Fruit fly (Drosophila melanogaster) whole organism, embryonic: ENCODE measurements around the gene CG15337.

Source experiments
- BtbVII ChIP-seq: fragments of 200-800 bp; sonication (Bioruptor generic); optimal IDR thresholded peaks from 3 replicates; lab custom pipeline; 2017; ENCODE audit warnings: missing biosample characterization, mild to moderate bottlenecking, missing genetic modification characterization
- CG10267 ChIP-seq: fragments of 200-800 bp; sonication (Bioruptor generic); optimal IDR thresholded peaks from 2 replicates; lab custom pipeline; 2018; ENCODE audit warnings: missing biosample characterization, mild to moderate bottlenecking, missing genetic modification characterization, moderate library complexity
- CG11456 ChIP-seq: fragments of 200-800 bp; sonication (Bioruptor generic); IDR thresholded peaks from 3 replicates; pipeline ENCODE4 v1.3.6; 2022; ENCODE audit warnings: missing biosample characterization, missing genetic modification characterization
- CG11723 ChIP-seq: fragments of 200-800 bp; sonication (Bioruptor generic); optimal IDR thresholded peaks from 2 replicates; lab custom pipeline; 2017; ENCODE audit warnings: missing biosample characterization, mild to moderate bottlenecking, missing genetic modification characterization
- CG12391 ChIP-seq: fragments of 200-800 bp; sonication (Bioruptor generic); optimal IDR thresholded peaks from 3 replicates; lab custom pipeline; 2018; ENCODE audit warnings: missing biosample characterization, mild to moderate bottlenecking, missing genetic modification characterization, moderate library complexity
- CG14860 ChIP-seq: fragments of 200-800 bp; sonication (Bioruptor generic); IDR thresholded peaks from 3 replicates; pipeline ENCODE4 v1.3.6; 2022; ENCODE audit warnings: missing biosample characterization, missing genetic modification characterization; ENCODE audit not compliant: partially characterized antibody
- CG15514 ChIP-seq: fragments of 200-800 bp; sonication (Bioruptor generic); optimal IDR thresholded peaks from 3 replicates; lab custom pipeline; 2017; ENCODE audit warnings: missing biosample characterization, missing genetic modification characterization, mild to moderate bottlenecking, moderate library complexity, missing genetic modification reagents
- CG16863 ChIP-seq: fragments of 200-800 bp; sonication (Bioruptor generic); optimal IDR thresholded peaks from 3 replicates; lab custom pipeline; 2016; ENCODE audit warnings: missing biosample characterization, missing genetic modification characterization
- CG17186 ChIP-seq: fragments of 200-800 bp; sonication (Bioruptor generic); optimal IDR thresholded peaks from 3 replicates; lab custom pipeline; 2017; ENCODE audit warnings: missing biosample characterization, missing genetic modification reagents, missing genetic modification characterization
- CG17361 ChIP-seq: fragments of 200-800 bp; sonication (Bioruptor generic); IDR thresholded peaks from 3 replicates; pipeline ENCODE4 v1.3.6; 2022; ENCODE audit warnings: missing biosample characterization, missing genetic modification characterization
- CG18262 ChIP-seq: fragments of 200-800 bp; optimal IDR thresholded peaks from 3 replicates; lab custom pipeline; 2019; ENCODE audit warnings: missing biosample characterization, mild to moderate bottlenecking, missing genetic modification characterization, moderate library complexity
- CG18476 ChIP-seq: fragments of 200-800 bp; sonication (Bioruptor generic); optimal IDR thresholded peaks from 2 replicates; lab custom pipeline; 2016; ENCODE audit warnings: missing biosample characterization, mild to moderate bottlenecking, missing genetic modification characterization
- CG2120 ChIP-seq: fragments of 200-800 bp; sonication (Bioruptor generic); optimal IDR thresholded peaks from 3 replicates; lab custom pipeline; 2016; ENCODE audit warnings: missing biosample characterization, missing genetic modification characterization
- CG2678 ChIP-seq: fragments of 200-800 bp; sonication (Bioruptor generic); optimal IDR thresholded peaks from 3 replicates; lab custom pipeline; 2019; ENCODE audit warnings: missing biosample characterization, mild to moderate bottlenecking, missing genetic modification characterization, moderate library complexity
- CG33557 ChIP-seq: fragments of 200-800 bp; sonication (Bioruptor generic); optimal IDR thresholded peaks from 2 replicates; lab custom pipeline; 2019; ENCODE audit warnings: missing biosample characterization, mild to moderate bottlenecking, missing genetic modification characterization, moderate library complexity
- CG4282 ChIP-seq: fragments of 200-800 bp; sonication (Bioruptor generic); optimal IDR thresholded peaks from 2 replicates; lab custom pipeline; 2016; ENCODE audit warnings: missing biosample characterization, missing genetic modification characterization
- CG4617 ChIP-seq: fragments of 200-800 bp; sonication (Bioruptor generic); optimal IDR thresholded peaks from 3 replicates; lab custom pipeline; 2016; ENCODE audit warnings: missing biosample characterization, missing genetic modification characterization, borderline replicate concordance
- CG4820 ChIP-seq: fragments of 200-800 bp; sonication (Bioruptor generic); optimal IDR thresholded peaks from 3 replicates; lab custom pipeline; 2016; ENCODE audit warnings: missing biosample characterization, missing genetic modification characterization
- CG8281 ChIP-seq: fragments of 200-800 bp; sonication (Bioruptor generic); optimal IDR thresholded peaks from 2 replicates; lab custom pipeline; 2018; ENCODE audit warnings: missing biosample characterization, mild to moderate bottlenecking, missing genetic modification characterization, moderate library complexity
- CG8388 ChIP-seq: fragments of 200-800 bp; sonication (Bioruptor generic); optimal IDR thresholded peaks from 2 replicates; lab custom pipeline; 2019; ENCODE audit warnings: missing biosample characterization, mild to moderate bottlenecking, missing genetic modification characterization, moderate library complexity
- CG8924 ChIP-seq: fragments of 200-800 bp; optimal IDR thresholded peaks from 3 replicates; lab custom pipeline; 2019; ENCODE audit warnings: missing biosample characterization, mild to moderate bottlenecking, missing genetic modification characterization, moderate library complexity
- CG9932 ChIP-seq: fragments of 200-800 bp; sonication (Bioruptor generic); IDR thresholded peaks from 2 replicates; pipeline ENCODE4 v1.3.6; 2022; ENCODE audit warnings: missing biosample characterization, missing genetic modification characterization
- Drgx ChIP-seq: fragments of 200-800 bp; sonication (Bioruptor generic); IDR thresholded peaks from 2 replicates; pipeline ENCODE4 v1.3.6; 2022; ENCODE audit warnings: missing biosample characterization, missing genetic modification characterization
- HLH4C ChIP-seq: fragments of 200-800 bp; sonication (Bioruptor generic); IDR thresholded peaks from 3 replicates; pipeline ENCODE4 v1.3.6; 2022; ENCODE audit warnings: missing biosample characterization, missing genetic modification characterization; ENCODE audit not compliant: partially characterized antibody
- Med ChIP-seq: fragments of 200-800 bp; sonication (Bioruptor generic); peaks from one replicate; lab custom pipeline; 2016; ENCODE audit warnings: missing biosample characterization, missing genetic modification characterization, mild to moderate bottlenecking, inconsistent platforms, moderate library complexity
- Mrtf ChIP-seq: fragments of 200-800 bp; sonication (Bioruptor generic); IDR thresholded peaks from 3 replicates; pipeline ENCODE4 v1.3.6; 2022; ENCODE audit warnings: missing biosample characterization, missing genetic modification characterization
- Myb ChIP-seq: fragments of 200-800 bp; sonication (Bioruptor generic); optimal IDR thresholded peaks from 2 replicates; lab custom pipeline; 2016; ENCODE audit warnings: missing biosample characterization, missing genetic modification characterization
- NC2β ChIP-seq: fragments of 200-800 bp; sonication (Bioruptor generic); optimal IDR thresholded peaks from 2 replicates; lab custom pipeline; 2016; ENCODE audit warnings: missing biosample characterization, missing genetic modification characterization
- NFAT ChIP-seq: fragments of 200-800 bp; sonication (Bioruptor generic); IDR thresholded peaks from 2 replicates; pipeline ENCODE4 v1.3.6; 2022; ENCODE audit warnings: missing biosample characterization, missing genetic modification characterization
- YL-1 ChIP-seq: fragments of 200-800 bp; sonication (Bioruptor generic); optimal IDR thresholded peaks from 3 replicates; lab custom pipeline; 2017; ENCODE audit warnings: missing biosample characterization, mild to moderate bottlenecking, missing genetic modification characterization
- az2 ChIP-seq: fragments of 200-800 bp; sonication (Bioruptor generic); optimal IDR thresholded peaks from 3 replicates; lab custom pipeline; 2016; ENCODE audit warnings: missing biosample characterization, missing genetic modification characterization
- bbx ChIP-seq: fragments of 200-800 bp; sonication (Bioruptor generic); IDR thresholded peaks from 2 replicates; pipeline ENCODE4 v1.3.6; 2022; ENCODE audit warnings: missing biosample characterization, missing genetic modification characterization; ENCODE audit not compliant: partially characterized antibody
- crc ChIP-seq: fragments of 200-800 bp; sonication (Bioruptor generic); optimal IDR thresholded peaks from 2 replicates; lab custom pipeline; 2016; ENCODE audit warnings: missing biosample characterization, missing genetic modification characterization
- dm ChIP-seq: fragments of 200-800 bp; sonication (Bioruptor generic); optimal IDR thresholded peaks from 3 replicates; lab custom pipeline; 2016; ENCODE audit warnings: missing biosample characterization, missing genetic modification characterization
- fd96Cb ChIP-seq: fragments of 200-800 bp; sonication (Bioruptor generic); optimal IDR thresholded peaks from 2 replicates; lab custom pipeline; 2018; ENCODE audit warnings: missing biosample characterization, mild to moderate bottlenecking, missing genetic modification characterization, moderate library complexity
- hbn ChIP-seq: fragments of 200-800 bp; sonication (Bioruptor generic); IDR thresholded peaks from 2 replicates; pipeline ENCODE4 v1.3.6; 2022; ENCODE audit warnings: missing biosample characterization, missing genetic modification characterization; ENCODE audit not compliant: partially characterized antibody
- luna ChIP-seq: fragments of 200-800 bp; sonication (Bioruptor generic); optimal IDR thresholded peaks from 2 replicates; lab custom pipeline; 2016; ENCODE audit warnings: missing biosample characterization, missing genetic modification characterization
- oc ChIP-seq: fragments of 200-800 bp; sonication (Bioruptor generic); optimal IDR thresholded peaks from 2 replicates; lab custom pipeline; 2018; ENCODE audit warnings: missing biosample characterization, mild to moderate bottlenecking, missing genetic modification characterization, moderate library complexity
- pb ChIP-seq: fragments of 200-800 bp; sonication (Bioruptor generic); optimal IDR thresholded peaks from 3 replicates; lab custom pipeline; 2016; ENCODE audit warnings: missing biosample characterization, missing genetic modification characterization
- prd ChIP-seq, 3 experiments: fragments of >200 bp in 2 of 3; fragments of 200-800 bp in 1 of 3; sonication (Bioruptor generic) in 1 of 3; optimal IDR thresholded peaks in 2 of 3; IDR thresholded peaks in 1 of 3; 2 replicates in 2 of 3; 3 replicates in 1 of 3; pipeline versions ENCODE4 v1.3.6 to Lab custom; 2017 to 2022; ENCODE audit warnings: missing biosample characterization in 1 of 3, missing genetic modification characterization in 1 of 3
- pros ChIP-seq: fragments of 200-800 bp; sonication (Bioruptor generic); optimal IDR thresholded peaks from 3 replicates; lab custom pipeline; 2019; ENCODE audit warnings: missing biosample characterization, mild to moderate bottlenecking, missing genetic modification characterization, moderate library complexity
- psq ChIP-seq: fragments of 200-800 bp; sonication (Bioruptor generic); optimal IDR thresholded peaks from 2 replicates; lab custom pipeline; 2017; ENCODE audit warnings: missing biosample characterization, missing genetic modification characterization
- ranshi ChIP-seq: fragments of 200-800 bp; sonication (Bioruptor generic); IDR thresholded peaks from 2 replicates; pipeline ENCODE4 v1.3.6; 2022; ENCODE audit warnings: missing biosample characterization, missing genetic modification characterization
- rib ChIP-seq: fragments of 200-800 bp; sonication (Bioruptor generic); IDR thresholded peaks from 2 replicates; pipeline ENCODE4 v1.3.6; 2022; ENCODE audit warnings: missing biosample characterization, missing genetic modification characterization
- sens-2 ChIP-seq: fragments of 200-800 bp; sonication (Bioruptor generic); IDR thresholded peaks from 2 replicates; pipeline ENCODE4 v1.3.6; 2022; ENCODE audit warnings: missing biosample characterization, missing genetic modification characterization
- seq ChIP-seq: fragments of 200-800 bp; sonication (Bioruptor generic); IDR thresholded peaks from 2 replicates; pipeline ENCODE4 v1.3.6; 2022; ENCODE audit warnings: missing biosample characterization, missing genetic modification characterization
- tll ChIP-seq, 2 experiments: fragments of 200-800 bp in 1 of 2; fragments of >200 bp in 1 of 2; sonication (Bioruptor generic) in 1 of 2; optimal IDR thresholded peaks; 2 replicates each; lab custom pipeline; 2017 to 2019; ENCODE audit warnings: missing biosample characterization in 2 of 2, missing genetic modification characterization in 2 of 2, mild to moderate bottlenecking in 1 of 2, moderate library complexity in 1 of 2
- wek ChIP-seq: fragments of 200-800 bp; sonication (Bioruptor generic); optimal IDR thresholded peaks from 3 replicates; lab custom pipeline; 2018; ENCODE audit warnings: missing biosample characterization, mild to moderate bottlenecking, missing genetic modification characterization, moderate library complexity
- zen2 ChIP-seq: fragments of 200-800 bp; sonication (Bioruptor generic); IDR thresholded peaks from 3 replicates; pipeline ENCODE4 v1.3.6; 2022; ENCODE audit warnings: missing biosample characterization, missing genetic modification characterization; ENCODE audit not compliant: partially characterized antibody

The CG15337 gene

DNA sequence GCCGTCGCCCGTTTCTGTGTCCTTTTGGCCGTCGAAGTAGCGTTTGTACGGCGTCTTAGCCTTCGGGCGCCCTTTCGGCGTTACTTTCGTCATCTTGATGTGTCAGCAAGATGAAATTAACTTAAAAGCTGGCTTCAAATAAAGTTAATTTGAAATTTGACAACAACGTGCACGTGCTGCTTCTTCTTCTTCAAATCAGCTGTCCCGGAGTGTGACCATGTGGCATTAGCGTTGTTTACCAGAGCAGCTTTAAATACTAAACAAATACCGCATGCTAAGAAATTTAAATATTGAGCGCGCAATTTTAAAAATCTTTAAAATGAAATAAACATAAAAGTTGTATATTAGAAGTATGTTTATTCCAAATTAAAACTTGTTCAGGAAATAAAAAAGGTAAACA is 38.9 kb upstream of the CG15337 start, which contains the start of gene CG2260 (continued):
- no peak for TF ChIP-seq zen2 (GFP tag; lab: Robert Waterston, UW)
- peak; percentile 75 for TF ChIP-seq CG15514 (GFP tag; lab: Kevin White, UChicago)
- TF ChIP-seq Myb = peak; percentile 19
- no peak for TF ChIP-seq CG11723
- TF ChIP-seq CG8924 (tag; lab: Kevin White, UChicago) = no peak
- peak; percentile 82 for TF ChIP-seq dm (GFP tag; lab: Kevin White, UChicago)
- no peak for TF ChIP-seq Mrtf (GFP tag; lab: Robert Waterston, UW)
- peak; percentile 20; the same call in 1 of the 2 replicates for TF ChIP-seq hbn (GFP tag; lab: Robert Waterston, UW)
- no peak for TF ChIP-seq CG2120
- no peak for TF ChIP-seq NC2β (GFP tag; lab: Kevin White, UChicago)
- TF ChIP-seq bbx (GFP tag; lab: Robert Waterston, UW) = no peak
- TF ChIP-seq CG9932 (GFP tag; lab: Robert Waterston, UW) = no peak
- no peak for TF ChIP-seq luna (GFP tag; lab: Kevin White, UChicago)
- TF ChIP-seq prd (optimal IDR thresholded peaks at IDR 0.05; lab: Kevin White, UChicago) = no peak
- TF ChIP-seq prd (GFP tag; IDR thresholded peaks at IDR 0.05; lab: Robert Waterston, UW) = no peak
- peak; percentile 6 for TF ChIP-seq YL-1 (GFP tag; lab: Kevin White, UChicago)
- no peak for TF ChIP-seq sens-2 (GFP tag; lab: Robert Waterston, UW)
- TF ChIP-seq oc (tag; lab: Kevin White, UChicago) = no peak
- no peak for TF ChIP-seq CG4282 (GFP tag; lab: Kevin White, UChicago)
- no peak for TF ChIP-seq CG11456 (GFP tag; lab: Robert Waterston, UW)
- TF ChIP-seq wek = no peak
- no peak for TF ChIP-seq BtbVII (GFP tag; lab: Kevin White, UChicago)
- no peak for TF ChIP-seq HLH4C (GFP tag; lab: Robert Waterston, UW)
- TF ChIP-seq CG8281 (tag; lab: Kevin White, UChicago) = no peak
- no peak for TF ChIP-seq seq (GFP tag; lab: Robert Waterston, UW)
- no peak for TF ChIP-seq psq (GFP tag; lab: Kevin White, UChicago)
- TF ChIP-seq pb (GFP tag; lab: Kevin White, UChicago) = no peak
- TF ChIP-seq CG12391 (tag; lab: Kevin White, UChicago) = no peak
- TF ChIP-seq, all 482 proteins: peak for 31

- TF ChIP-seq CG17186 (GFP tag; lab: Kevin White, UChicago) (no peak), CG18476 (GFP tag; lab: Kevin White, UChicago) (no peak), CG10267 (tag; lab: Kevin White, UChicago) (peak; percentile 21), Med (GFP tag; lab: Kevin White, UChicago) (peak; percentile 29), CG8388 (GFP tag; lab: Kevin White, UChicago) (peak; percentile 21), rib (GFP tag; lab: Robert Waterston, UW) (no peak), ranshi (GFP tag; lab: Robert Waterston, UW) (no peak), NFAT (GFP tag; lab: Robert Waterston, UW) (no peak), CG33557 (GFP tag; lab: Kevin White, UChicago) (peak; percentile 2), CG14860 (no peak), CG16863 (GFP tag; lab: Kevin White, UChicago) (peak; percentile 5), CG17361 (GFP tag; lab: Robert Waterston, UW) (0 out of 3 replicates have a peak, but pooled peaks have one; percentile 29), Drgx (peak; percentile 70), BtbVII (GFP tag; lab: Kevin White, UChicago) (no peak), CG4820 (GFP tag; lab: Kevin White, UChicago) (peak; percentile 10), CG18262 (tag; lab: Kevin White, UChicago) (peak; percentile 56), az2 (GFP tag; lab: Kevin White, UChicago) (peak; percentile 2), CG2678 (tag; lab: Kevin White, UChicago) (peak; percentile 21), pros (GFP tag; lab: Kevin White, UChicago) (no peak), crc (GFP tag; lab: Kevin White, UChicago) (no peak), tll (GFP tag; optimal IDR thresholded peaks at IDR 0.05; lab: Kevin White, UChicago) (no peak), fd96Cb (peak; percentile 20), CG4617 (no peak), CG8924 (tag; lab: Kevin White, UChicago) (peak; percentile 18)
Observed at dm6 chrX:8122834-8123233, 37.0 kb upstream of the CG15337 start.
